Fruit fly (Drosophila melanogaster): ENCODE data around the gene tHMG1.

tHMG1 gene

dm6 chr3R:22468829-22469487 lies 22.7 kb upstream of the tHMG1 start:
- peak; percentile 54 for TF ChIP-seq noc (tag; optimal IDR thresholded peaks at IDR 0.05)

dm6 chr3R:22470064-22470463 lies 21.6 kb upstream of the tHMG1 start:
- TF ChIP-seq noc (tag; optimal IDR thresholded peaks at IDR 0.05), result no peak

dm6 chr3R:22483537-22483936 lies 8.1 kb upstream of the tHMG1 start:
- TF ChIP-seq noc (tag; optimal IDR thresholded peaks at IDR 0.05), result no peak

- no peak for TF ChIP-seq noc (tag; optimal IDR thresholded peaks at IDR 0.05)
These were observed 4.6 kb upstream of the tHMG1 start, which contains the start of gene Pfdn5 for dm6 chr3R:22487037-22487492. Gene Pfdn5, plus strand, starts transcription at chr3R:22487039.

- no peak for TF ChIP-seq noc (tag; optimal IDR thresholded peaks at IDR 0.05)
These were observed 2.8 kb upstream of the tHMG1 start, which contains the start of gene CG5376 for dm6 chr3R:22488855-22489254. Gene CG5376, minus strand, starts transcription at chr3R:22488955.

dm6 chr3R:22492767-22493166 lies 1.1 kb downstream of the tHMG1 start, which contains the start of gene tHMG2:
Gene tHMG2, plus strand, starts transcription at chr3R:22492953.
- TF ChIP-seq noc (tag; optimal IDR thresholded peaks at IDR 0.05), result no peak

- TF ChIP-seq noc (tag; optimal IDR thresholded peaks at IDR 0.05), result peak; percentile 68
These were observed 3.1 kb downstream of the tHMG1 start for dm6 chr3R:22494523-22495309.

- TF ChIP-seq noc (tag; optimal IDR thresholded peaks at IDR 0.05), result no peak
These were observed 5.4 kb downstream of the tHMG1 start, which contains the start of gene Octbeta1R for dm6 chr3R:22497025-22497424. Gene Octbeta1R, plus strand, starts transcription at chr3R:22497215.

dm6 chr3R:22503630-22504029 lies 12.0 kb downstream of the tHMG1 start:
- TF ChIP-seq noc (tag; optimal IDR thresholded peaks at IDR 0.05), result no peak

- TF ChIP-seq noc (tag; optimal IDR thresholded peaks at IDR 0.05), result no peak
These were observed 23.8 kb downstream of the tHMG1 start for dm6 chr3R:22515384-22515783.

- peak; percentile 70 for TF ChIP-seq noc (tag; optimal IDR thresholded peaks at IDR 0.05)
These were observed 26.7 kb downstream of the tHMG1 start for dm6 chr3R:22518285-22518684.

dm6 chr3R:22518760-22519159 lies 27.1 kb downstream of the tHMG1 start:
- no peak for TF ChIP-seq noc (tag; optimal IDR thresholded peaks at IDR 0.05)

dm6 chr3R:22520481-22520880 lies 28.9 kb downstream of the tHMG1 start:
- peak; percentile 33 for TF ChIP-seq noc (tag; optimal IDR thresholded peaks at IDR 0.05)

- TF ChIP-seq noc (tag; optimal IDR thresholded peaks at IDR 0.05), result no peak
These were observed 30.4 kb downstream of the tHMG1 start for dm6 chr3R:22522042-22522441.

- peak; percentile 32 for TF ChIP-seq noc (tag; optimal IDR thresholded peaks at IDR 0.05)
These were observed 31.2 kb downstream of the tHMG1 start for dm6 chr3R:22522859-22523258.

- no peak for TF ChIP-seq noc (tag; optimal IDR thresholded peaks at IDR 0.05)
These were observed 32.9 kb downstream of the tHMG1 start for dm6 chr3R:22524344-22525072.

Data from whole organism, larva.